Worm (Caenorhabditis elegans) whole organism, mixed stage, embryonic: ENCODE measurements around the gene acs-18.

ENCODE experiments used
- M03D4.4 ChIP-seq: sonication (generic microtip); optimal IDR thresholded peaks from 2 replicates; lab custom pipeline; 2017; ENCODE audit warnings: mild to moderate bottlenecking, missing genetic modification characterization, missing compliant biosample characterization
- bed-3 ChIP-seq: fragments of 200-800 bp; sonication (Bioruptor generic); optimal IDR thresholded peaks from 3 replicates; lab custom pipeline; 2018; ENCODE audit warnings: mild to moderate bottlenecking, missing genetic modification characterization, moderate library complexity, missing compliant biosample characterization
- ceh-39 ChIP-seq: fragments of 150-350 bp; optimal IDR thresholded peaks from 2 replicates; lab custom pipeline; 2014; ENCODE audit warnings: missing biosample characterization, missing genetic modification characterization
- ceh-43 ChIP-seq: fragments of 200-800 bp; sonication (Bioruptor generic); optimal IDR thresholded peaks from 2 replicates; lab custom pipeline; 2018; ENCODE audit warnings: mild to moderate bottlenecking, missing genetic modification characterization, moderate library complexity, missing compliant biosample characterization
- ceh-83 ChIP-seq: fragments of 200-800 bp; sonication (Bioruptor generic); optimal IDR thresholded peaks from 2 replicates; lab custom pipeline; 2018; ENCODE audit warnings: mild to moderate bottlenecking, missing genetic modification characterization, missing compliant biosample characterization
- ces-1 ChIP-seq: fragments of 150-350 bp; optimal IDR thresholded peaks from 2 replicates; lab custom pipeline; 2014; ENCODE audit warnings: missing biosample characterization, missing genetic modification reagents, missing genetic modification characterization
- cnd-1 ChIP-seq: fragments of 200-800 bp; sonication (Bioruptor generic); optimal IDR thresholded peaks from 2 replicates; lab custom pipeline; 2018; ENCODE audit warnings: mild to moderate bottlenecking, missing genetic modification characterization, missing compliant biosample characterization
- drap-1 ChIP-seq: fragments of 200-800 bp; sonication (Bioruptor generic); optimal IDR thresholded peaks from 3 replicates; lab custom pipeline; 2018; ENCODE audit warnings: mild to moderate bottlenecking, missing genetic modification characterization, missing compliant biosample characterization
- elt-1 ChIP-seq: sonication (generic microtip); optimal IDR thresholded peaks from 2 replicates; lab custom pipeline; 2017; ENCODE audit warnings: missing genetic modification characterization, mild to moderate bottlenecking, missing compliant biosample characterization, antibody characterized with exemption, moderate library complexity, borderline replicate concordance; ENCODE audit not compliant: insufficient read depth
- elt-3 ChIP-seq: fragments of 150-350 bp; optimal IDR thresholded peaks from 2 replicates; lab custom pipeline; 2014; ENCODE audit warnings: missing biosample characterization, missing genetic modification characterization
- flh-1 ChIP-seq: fragments of 200-800 bp; sonication (Bioruptor generic); optimal IDR thresholded peaks from 2 replicates; lab custom pipeline; 2018; ENCODE audit warnings: mild to moderate bottlenecking, missing genetic modification characterization, moderate library complexity, missing compliant biosample characterization
- ham-2 ChIP-seq: fragments of 200-800 bp; sonication (Bioruptor generic); optimal IDR thresholded peaks from 2 replicates; lab custom pipeline; 2018; ENCODE audit warnings: mild to moderate bottlenecking, missing genetic modification characterization, missing compliant biosample characterization
- hlh-1 ChIP-seq: fragments of 150-350 bp; optimal IDR thresholded peaks from 2 replicates; lab custom pipeline; 2014; ENCODE audit warnings: missing biosample characterization, missing genetic modification reagents, missing genetic modification characterization
- lin-13 ChIP-seq: fragments of 150-350 bp; optimal IDR thresholded peaks from 2 replicates; lab custom pipeline; 2014; ENCODE audit warnings: missing biosample characterization, missing genetic modification characterization
- lin-32 ChIP-seq: fragments of 200-800 bp; sonication (Bioruptor generic); optimal IDR thresholded peaks from 2 replicates; lab custom pipeline; 2018; ENCODE audit warnings: mild to moderate bottlenecking, missing genetic modification characterization, missing compliant biosample characterization
- mep-1 ChIP-seq: fragments of 150-350 bp; optimal IDR thresholded peaks from 2 replicates; lab custom pipeline; 2017; ENCODE audit warnings: missing biosample characterization, missing genetic modification reagents, missing genetic modification characterization, inconsistent platforms
- mls-2 ChIP-seq: sonication (generic microtip); optimal IDR thresholded peaks from 2 replicates; lab custom pipeline; 2016; ENCODE audit warnings: mild to moderate bottlenecking, missing genetic modification characterization, moderate library complexity, missing compliant biosample characterization
- nhr-12 ChIP-seq: fragments of 150-350 bp; optimal IDR thresholded peaks from 2 replicates; lab custom pipeline; 2014; ENCODE audit warnings: missing biosample characterization, missing genetic modification characterization
- nhr-2 ChIP-seq: fragments of 150-350 bp; optimal IDR thresholded peaks from 2 replicates; lab custom pipeline; 2014; ENCODE audit warnings: missing biosample characterization, missing genetic modification characterization
- nhr-237 ChIP-seq: fragments of 150-350 bp; optimal IDR thresholded peaks from 2 replicates; lab custom pipeline; 2014; ENCODE audit warnings: missing biosample characterization, missing genetic modification characterization
- nhr-28 ChIP-seq: fragments of 150-350 bp; optimal IDR thresholded peaks from 2 replicates; lab custom pipeline; 2014; ENCODE audit warnings: missing biosample characterization, missing genetic modification characterization
- nhr-76 ChIP-seq: sonication (generic microtip); optimal IDR thresholded peaks from 2 replicates; lab custom pipeline; 2017; ENCODE audit warnings: missing biosample characterization, missing genetic modification characterization
- pha-4 ChIP-seq: fragments of 150-350 bp; optimal IDR thresholded peaks from 2 replicates; lab custom pipeline; 2018; ENCODE audit warnings: missing biosample characterization, missing genetic modification reagents, missing genetic modification characterization
- sem-2 ChIP-seq: fragments of 200-800 bp; sonication (Bioruptor generic); optimal IDR thresholded peaks from 2 replicates; lab custom pipeline; 2018; ENCODE audit warnings: mild to moderate bottlenecking, missing genetic modification characterization, missing compliant biosample characterization
- snpc-4 ChIP-seq: fragments of 150-350 bp; optimal IDR thresholded peaks from 2 replicates; lab custom pipeline; 2014; ENCODE audit warnings: missing biosample characterization, missing genetic modification characterization
- tbx-8 ChIP-seq: fragments of 200-800 bp; sonication (Bioruptor generic); optimal IDR thresholded peaks from 2 replicates; lab custom pipeline; 2018; ENCODE audit warnings: mild to moderate bottlenecking, missing genetic modification characterization, moderate library complexity, missing compliant biosample characterization
- unc-120 ChIP-seq: sonication (generic microtip); optimal IDR thresholded peaks from 2 replicates; lab custom pipeline; 2017; ENCODE audit warnings: missing genetic modification characterization, missing compliant biosample characterization; ENCODE audit not compliant: poor library complexity, severe bottlenecking
- unc-39 ChIP-seq: fragments of 150-350 bp; optimal IDR thresholded peaks from 2 replicates; lab custom pipeline; 2014; ENCODE audit warnings: missing biosample characterization, missing genetic modification characterization
- unc-62 ChIP-seq: fragments of 150-350 bp; optimal IDR thresholded peaks from 2 replicates; lab custom pipeline; 2014; ENCODE audit warnings: missing biosample characterization, missing genetic modification reagents, missing genetic modification characterization
- zip-8 ChIP-seq: fragments of 150-350 bp; optimal IDR thresholded peaks from 2 replicates; lab custom pipeline; 2014; ENCODE audit warnings: missing biosample characterization, missing genetic modification characterization
- ztf-11 ChIP-seq: fragments of 150-350 bp; optimal IDR thresholded peaks from 2 replicates; lab custom pipeline; 2014; ENCODE audit warnings: missing biosample characterization, missing genetic modification characterization

The acs-18 gene

DNA sequence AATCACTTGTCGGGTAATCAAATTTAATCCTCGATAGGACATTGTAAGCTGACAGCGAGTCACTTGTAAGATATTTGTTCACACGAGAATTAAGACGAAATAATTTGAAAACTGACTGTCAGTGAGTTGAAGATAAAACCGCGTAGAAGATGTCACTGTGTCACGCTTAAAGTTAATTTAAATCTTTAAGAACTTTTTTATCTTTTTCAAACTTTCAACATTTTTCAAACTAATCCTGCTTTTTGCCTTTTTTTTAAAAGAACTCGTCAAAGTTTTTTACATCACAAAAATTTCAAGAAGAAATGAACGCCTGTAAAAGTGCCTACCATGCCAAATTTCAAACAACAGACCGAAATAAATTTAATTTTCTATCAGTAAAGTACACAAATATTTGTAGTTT, at the start of gene acs-18:
acs-18 (minus strand) TSS at position 101 of the 400 bp plus-strand sequence.
- no peak for TF ChIP-seq lin-13 (tag; lab: Kevin White, UChicago)
- TF ChIP-seq unc-120 (tag; lab: Kevin White, UChicago), result no peak
- no peak for TF ChIP-seq pha-4 (tag; lab: Kevin White, UChicago)
- no peak for TF ChIP-seq zip-8 (tag; lab: Kevin White, UChicago)
- no peak for TF ChIP-seq nhr-237
- no peak for TF ChIP-seq ceh-39 (tag; lab: Kevin White, UChicago)
- TF ChIP-seq unc-62 (GFP tag; lab: Kevin White, UChicago), result no peak
- no peak for TF ChIP-seq ceh-83 (GFP tag; lab: Kevin White, UChicago)
- no peak for TF ChIP-seq ces-1 (GFP tag; lab: Kevin White, UChicago)
- TF ChIP-seq mep-1 (tag; lab: Kevin White, UChicago), result no peak
- no peak for TF ChIP-seq bed-3
- TF ChIP-seq nhr-12 (tag; lab: Kevin White, UChicago), result no peak
- no peak for TF ChIP-seq sem-2 (GFP tag; lab: Kevin White, UChicago)
- no peak for TF ChIP-seq ham-2
- TF ChIP-seq nhr-28 (tag; lab: Kevin White, UChicago), result no peak
- TF ChIP-seq mls-2 (tag; lab: Kevin White, UChicago), result no peak

DNA sequence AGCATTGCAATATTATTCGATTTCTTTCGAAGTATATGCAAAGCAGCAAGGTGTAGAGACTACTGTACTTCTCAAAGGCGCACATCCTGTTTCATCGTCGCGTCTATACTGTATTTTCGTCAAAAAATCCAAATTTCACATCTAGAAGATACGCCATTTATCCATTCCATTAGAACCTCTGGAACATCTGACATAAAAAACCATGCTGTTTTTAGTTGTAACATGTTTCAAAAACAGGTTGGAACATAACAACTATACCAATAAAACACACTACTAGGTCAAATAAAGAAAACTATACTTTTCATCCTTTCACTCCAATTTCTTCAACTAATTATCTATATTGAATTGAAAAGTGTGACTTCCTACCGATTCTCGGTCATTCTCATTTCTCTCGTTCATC, 46.9 kb upstream of the acs-18 start, which contains the start of gene ugt-59:
ugt-59 (plus strand) TSS at position 301 of the 400 bp plus-strand sequence.
- no peak for TF ChIP-seq nhr-12 (tag; lab: Kevin White, UChicago)
- TF ChIP-seq zip-8 (tag; lab: Kevin White, UChicago), result no peak
- no peak for TF ChIP-seq ceh-83 (GFP tag; lab: Kevin White, UChicago)
- no peak for TF ChIP-seq ham-2
- no peak for TF ChIP-seq elt-3 (tag; lab: Kevin White, UChicago)
- no peak for TF ChIP-seq drap-1
- no peak for TF ChIP-seq mls-2 (tag; lab: Kevin White, UChicago)
- TF ChIP-seq unc-39 (tag; lab: Kevin White, UChicago), result no peak
- TF ChIP-seq flh-1 (GFP tag; lab: Kevin White, UChicago), result no peak
- no peak for TF ChIP-seq nhr-2 (tag; lab: Kevin White, UChicago)
- TF ChIP-seq cnd-1, result no peak
- TF ChIP-seq unc-120 (tag; lab: Kevin White, UChicago), result no peak
- TF ChIP-seq elt-1 (tag; lab: Kevin White, UChicago), result no peak
- no peak for TF ChIP-seq pha-4 (tag; lab: Kevin White, UChicago)
- TF ChIP-seq hlh-1 (tag; lab: Kevin White, UChicago), result no peak
- TF ChIP-seq, all 35 proteins: peak for 0

DNA sequence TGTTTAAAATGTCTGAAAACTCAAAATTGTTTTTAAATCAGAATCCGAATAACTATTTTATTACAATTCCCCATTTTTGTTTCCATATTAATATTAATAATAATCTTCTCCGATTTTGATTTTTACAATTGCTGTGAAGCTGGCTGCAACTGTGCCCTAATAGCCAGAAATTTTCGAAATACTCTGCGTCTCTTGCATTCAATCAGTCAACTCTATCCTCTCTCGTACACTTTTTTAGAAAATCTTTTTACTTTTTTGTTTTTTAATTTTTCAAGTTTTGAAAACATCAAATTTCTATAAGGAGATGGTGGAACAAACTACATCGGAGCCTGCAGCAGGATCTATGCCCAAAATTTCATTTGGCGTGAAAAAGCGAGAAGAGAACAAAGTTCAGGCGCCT, 44.4 kb upstream of the acs-18 start, which contains the start of gene gkow-1:
gkow-1 (plus strand) TSS at position 301 of the 400 bp plus-strand sequence.
- TF ChIP-seq nhr-2 (tag; lab: Kevin White, UChicago) (no peak), tbx-8 (GFP tag; lab: Kevin White, UChicago) (no peak), elt-3 (tag; lab: Kevin White, UChicago) (no peak), ces-1 (GFP tag; lab: Kevin White, UChicago) (peak; percentile 35), lin-32 (no peak), cnd-1 (no peak), nhr-76 (tag; lab: Kevin White, UChicago) (no peak), M03D4.4 (tag; lab: Kevin White, UChicago) (no peak)
- TF ChIP-seq, all 35 proteins: peak for 1

DNA sequence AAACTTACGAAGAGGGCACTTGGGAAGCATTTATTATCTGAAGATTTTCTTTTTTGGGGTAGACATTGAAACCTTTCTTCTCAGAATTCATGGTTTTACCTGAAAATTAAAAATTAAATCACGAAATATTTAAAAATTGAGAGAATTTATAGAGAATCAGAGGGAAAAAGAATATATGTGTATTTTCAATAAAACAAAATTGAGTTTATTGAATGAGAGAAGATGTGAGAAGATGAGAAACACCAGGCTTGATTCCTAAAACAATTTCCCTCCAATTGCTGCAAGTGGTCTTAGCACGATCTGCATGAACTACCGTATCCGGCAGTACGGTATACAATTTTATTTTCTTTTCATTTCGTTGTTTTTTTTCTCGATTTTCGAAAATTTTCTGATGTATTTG, 43.6 kb upstream of the acs-18 start, which contains the start of gene R11A8.1:
R11A8.1 (minus strand) TSS at position 101 of the 400 bp plus-strand sequence.
- no peak for TF ChIP-seq flh-1 (GFP tag; lab: Kevin White, UChicago)
- no peak for TF ChIP-seq elt-3 (tag; lab: Kevin White, UChicago)
- no peak for TF ChIP-seq nhr-2 (tag; lab: Kevin White, UChicago)
- TF ChIP-seq elt-1 (tag; lab: Kevin White, UChicago), result no peak
- no peak for TF ChIP-seq hlh-1 (tag; lab: Kevin White, UChicago)
- TF ChIP-seq drap-1, result no peak
- TF ChIP-seq unc-120 (tag; lab: Kevin White, UChicago), result no peak
- no peak for TF ChIP-seq snpc-4 (tag; lab: Kevin White, UChicago)
- TF ChIP-seq mep-1 (tag; lab: Kevin White, UChicago), result no peak
- no peak for TF ChIP-seq ceh-43
- TF ChIP-seq nhr-28 (tag; lab: Kevin White, UChicago), result no peak
- no peak for TF ChIP-seq mls-2 (tag; lab: Kevin White, UChicago)
- no peak for TF ChIP-seq unc-39 (tag; lab: Kevin White, UChicago)
- TF ChIP-seq ceh-39 (tag; lab: Kevin White, UChicago), result no peak
- TF ChIP-seq ces-1 (GFP tag; lab: Kevin White, UChicago), result no peak
- TF ChIP-seq tbx-8 (GFP tag; lab: Kevin White, UChicago), result no peak
- TF ChIP-seq unc-62 (GFP tag; lab: Kevin White, UChicago), result no peak
- TF ChIP-seq ztf-11 (tag; lab: Kevin White, UChicago), result no peak
